Worm (Caenorhabditis elegans): ENCODE data around the gene F44F4.10.
A peak's percentile ranks its signal among the peaks of the same experiment; 100 is the strongest.

The F44F4.10 gene

DNA sequence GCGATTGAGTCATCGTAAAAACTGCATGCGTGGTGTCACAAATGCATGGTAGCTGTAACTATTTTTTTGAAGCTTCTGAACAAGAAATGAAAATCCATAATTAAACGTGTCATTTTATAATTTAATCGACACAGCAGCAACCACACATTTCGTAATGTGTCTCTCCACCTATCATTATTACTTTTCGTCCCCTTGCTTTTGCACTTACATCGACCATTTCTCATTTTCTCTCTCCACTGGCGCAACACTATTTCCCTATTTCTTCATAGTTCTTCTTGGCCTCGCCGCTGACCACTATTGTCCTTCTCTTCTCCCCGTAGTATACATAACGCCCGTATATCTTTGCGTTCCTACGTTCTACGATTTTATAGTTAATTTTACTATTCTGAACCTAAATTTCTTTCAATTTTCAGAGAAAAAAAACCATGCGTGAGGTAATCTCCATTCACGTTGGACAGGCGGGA, 1.3 kb upstream of the F44F4.10 start, which contains the start of gene tba-4:
Gene tba-4 (plus strand): TSS at position 414 of the 464 bp plus-strand sequence.
- no peak for TF ChIP-seq sma-9 (GFP tag; optimal IDR thresholded peaks at IDR 0.05)
- no peak for TF ChIP-seq sma-9 (tag; optimal IDR thresholded peaks at IDR 0.05)
- no peak for TF ChIP-seq egl-27 (tag; optimal IDR thresholded peaks at IDR 0.05)
- TF ChIP-seq ztf-1 (GFP tag; conservative IDR thresholded peaks at IDR 0.05), result no peak
- no peak for TF ChIP-seq lin-13 (GFP tag; optimal IDR thresholded peaks at IDR 0.05)
- peak; percentile 60 for TF ChIP-seq fos-1 (tag; optimal IDR thresholded peaks at IDR 0.05)

- TF ChIP-seq blmp-1 (tag; optimal IDR thresholded peaks at IDR 0.05; ENCODE audit: insufficient read depth) (no peak), aly-2 (tag; optimal IDR thresholded peaks at IDR 0.05) (no peak), F13H6.1 (tag; optimal IDR thresholded peaks at IDR 0.05) (no peak), unc-62 (GFP tag; optimal IDR thresholded peaks at IDR 0.05) (no peak), nhr-10 (tag; optimal IDR thresholded peaks at IDR 0.05) (no peak), elt-3 (tag; optimal IDR thresholded peaks at IDR 0.05) (no peak), nhr-237 (tag; optimal IDR thresholded peaks at IDR 0.05) (no peak), elt-1 (tag; optimal IDR thresholded peaks at IDR 0.05) (no peak), nhr-25 (tag; optimal IDR thresholded peaks at IDR 0.05) (no peak), lin-11 (tag; optimal IDR thresholded peaks at IDR 0.05) (no peak), zag-1 (tag; optimal IDR thresholded peaks at IDR 0.05) (no peak), ztf-11 (tag; optimal IDR thresholded peaks at IDR 0.05) (no peak)
These were observed 1.3 kb downstream of the F44F4.10 start, which contains the start of gene F44F4.9 for ce11 chrII:10915732-10916131. F44F4.9 (minus strand) TSS chrII:10915832.

DNA sequence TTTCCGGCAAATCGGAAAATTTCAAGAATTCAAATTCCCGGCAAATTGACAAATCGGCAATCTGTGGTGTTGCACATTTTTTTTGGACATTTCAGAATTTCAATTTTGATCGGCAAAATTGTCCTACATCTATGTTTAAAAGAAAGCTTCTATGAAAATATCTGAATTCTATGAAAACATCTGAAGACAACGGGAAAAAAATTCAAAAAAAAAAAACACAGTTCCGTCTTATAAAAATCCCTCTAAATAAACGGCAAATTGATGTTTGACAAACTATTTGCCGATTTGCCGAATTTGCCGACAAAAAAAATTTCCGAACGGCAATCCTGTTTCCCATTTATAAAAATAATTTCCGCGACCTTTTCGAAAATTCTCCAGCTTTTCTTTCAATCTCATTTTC, 2.7 kb downstream of the F44F4.10 start, which contains the start of gene F44F4.15:
Gene F44F4.15 (plus strand): TSS at position 301 of the 400 bp plus-strand sequence.
- TF ChIP-seq C34F6.9 (tag; optimal IDR thresholded peaks at IDR 0.05) (no peak), nhr-77 (tag; optimal IDR thresholded peaks at IDR 0.05) (no peak), sem-4 (tag; optimal IDR thresholded peaks at IDR 0.05) (no peak), nhr-6 (tag; optimal IDR thresholded peaks at IDR 0.05) (no peak), peb-1 (tag; optimal IDR thresholded peaks at IDR 0.05) (no peak), skn-1 (tag; optimal IDR thresholded peaks at IDR 0.05) (no peak), F13H6.1 (tag; optimal IDR thresholded peaks at IDR 0.05) (no peak), aly-2 (tag; optimal IDR thresholded peaks at IDR 0.05) (no peak), alr-1 (tag; optimal IDR thresholded peaks at IDR 0.05) (no peak), ZK546.5 (tag; optimal IDR thresholded peaks at IDR 0.05) (no peak), nhr-12 (tag; optimal IDR thresholded peaks at IDR 0.05) (no peak), nhr-237 (tag; optimal IDR thresholded peaks at IDR 0.05) (no peak), ceh-82 (tag; optimal IDR thresholded peaks at IDR 0.05) (no peak), blmp-1 (tag; optimal IDR thresholded peaks at IDR 0.05; ENCODE audit: insufficient read depth) (no peak)

ce11 chrII:10912995-10913394, 4.1 kb downstream of the F44F4.10 start:
- TF ChIP-seq ztf-1 (GFP tag; conservative IDR thresholded peaks at IDR 0.05), result no peak
- no peak for TF ChIP-seq lin-13 (GFP tag; optimal IDR thresholded peaks at IDR 0.05)
- TF ChIP-seq snpc-4 (tag; optimal IDR thresholded peaks at IDR 0.05), result no peak
- TF ChIP-seq nhr-23 (tag; optimal IDR thresholded peaks at IDR 0.05), result no peak
- TF ChIP-seq ZK546.5 (tag; optimal IDR thresholded peaks at IDR 0.05), result no peak
- TF ChIP-seq blmp-1 (tag; optimal IDR thresholded peaks at IDR 0.05; ENCODE audit: insufficient read depth), result no peak
- TF ChIP-seq R02D3.7 (tag; optimal IDR thresholded peaks at IDR 0.05), result no peak
- no peak for TF ChIP-seq gmeb-1 (tag; optimal IDR thresholded peaks at IDR 0.05)
- no peak for TF ChIP-seq fos-1 (tag; optimal IDR thresholded peaks at IDR 0.05)
- TF ChIP-seq aly-2 (tag; optimal IDR thresholded peaks at IDR 0.05), result no peak
- no peak for TF ChIP-seq nhr-77 (tag; optimal IDR thresholded peaks at IDR 0.05)
- no peak for TF ChIP-seq mab-5 (tag; optimal IDR thresholded peaks at IDR 0.05)
- no peak for TF ChIP-seq ceh-16 (tag; optimal IDR thresholded peaks at IDR 0.05)
- TF ChIP-seq mbf-1 (tag; optimal IDR thresholded peaks at IDR 0.05), result no peak
- TF ChIP-seq lsy-2 (tag; optimal IDR thresholded peaks at IDR 0.05), result no peak

- TF ChIP-seq sma-3 (GFP tag; optimal IDR thresholded peaks at IDR 0.05) (no peak), lin-39 (tag; optimal IDR thresholded peaks at IDR 0.05) (no peak), unc-55 (GFP tag; optimal IDR thresholded peaks at IDR 0.05) (no peak), gmeb-1 (tag; optimal IDR thresholded peaks at IDR 0.05) (no peak), nhr-237 (tag; optimal IDR thresholded peaks at IDR 0.05) (no peak), aly-2 (tag; optimal IDR thresholded peaks at IDR 0.05) (no peak), ztf-1 (GFP tag; conservative IDR thresholded peaks at IDR 0.05) (no peak)
These were observed 6.9 kb downstream of the F44F4.10 start, which contains the start of gene sra-11 for ce11 chrII:10910219-10910618. sra-11 (minus strand) TSS chrII:10910319.
